Fruit fly (Drosophila melanogaster): ENCODE results near the gene Hsc70-3.

Gene Hsc70-3

dm6 chrX:11846049-11846718 is 39.3 kb upstream of the Hsc70-3 start, which contains the start of gene CG15740 (continued):
- TF ChIP-seq CG4617 (GFP tag; optimal IDR thresholded peaks at IDR 0.05; ENCODE audit: borderline replicate concordance) (no peak), ssp (GFP tag; IDR thresholded peaks at IDR 0.05) (peak; percentile 47), mirr (GFP tag; optimal IDR thresholded peaks at IDR 0.05) (no peak), Stat92E (GFP tag; optimal IDR thresholded peaks at IDR 0.05) (no peak), zen2 (GFP tag; IDR thresholded peaks at IDR 0.05; ENCODE audit: partially characterized antibody) (no peak), nerfin-1 (tag; optimal IDR thresholded peaks at IDR 0.05) (peak; percentile 1), aop (GFP tag; IDR thresholded peaks at IDR 0.05) (no peak), ara (GFP tag; IDR thresholded peaks at IDR 0.05) (peak; percentile 31; the same call in 1 of the 2 replicates), stc (GFP tag; IDR thresholded peaks at IDR 0.05) (peak; percentile 62; the same call in 1 of the 2 replicates), ap (GFP tag; IDR thresholded peaks at IDR 0.05) (no peak; the same call in 1 of the 2 replicates), CG12104 (GFP tag; optimal IDR thresholded peaks at IDR 0.05) (no peak), lilli (GFP tag; optimal IDR thresholded peaks at IDR 0.05) (peak; percentile 9), her (GFP tag; optimal IDR thresholded peaks at IDR 0.05) (no peak), CG31441 (GFP tag; IDR thresholded peaks at IDR 0.05) (peak; percentile 63), CG7271 (tag; optimal IDR thresholded peaks at IDR 0.05) (no peak), HLH4C (GFP tag; IDR thresholded peaks at IDR 0.05; ENCODE audit: partially characterized antibody) (no peak), Oli (tag; optimal IDR thresholded peaks at IDR 0.05) (peak; percentile 58), CG16815 (GFP tag; optimal IDR thresholded peaks at IDR 0.05) (no peak), Eip74EF (GFP tag; optimal IDR thresholded peaks at IDR 0.05) (peak in 1 of 2 experiments; percentile 3), cas (GFP tag; IDR thresholded peaks at IDR 0.05) (no peak), CG4328 (GFP tag; optimal IDR thresholded peaks at IDR 0.05) (no peak), CG3726 (GFP tag; IDR thresholded peaks at IDR 0.05) (no peak), cato (GFP tag; optimal IDR thresholded peaks at IDR 0.05; ENCODE audit: borderline replicate concordance) (no peak), B-H2 (GFP tag; optimal IDR thresholded peaks at IDR 0.05) (no peak), slp2 (GFP tag; optimal IDR thresholded peaks at IDR 0.05) (no peak), dan (GFP tag; IDR thresholded peaks at IDR 0.05) (no peak), CG12391 (tag; optimal IDR thresholded peaks at IDR 0.05) (peak; percentile 12), CG5180 (GFP tag; optimal IDR thresholded peaks at IDR 0.05) (peak; percentile 12), lab (GFP tag; optimal IDR thresholded peaks at IDR 0.05) (peak; percentile 12), PHDP (tag; optimal IDR thresholded peaks at IDR 0.05) (peak; percentile 28), Elba2 (GFP tag; optimal IDR thresholded peaks at IDR 0.05) (no peak), eyg (GFP tag; optimal IDR thresholded peaks at IDR 0.05) (no peak), stwl (tag; optimal IDR thresholded peaks at IDR 0.05) (no peak), tup (GFP tag; optimal IDR thresholded peaks at IDR 0.05) (no peak), NC2α (GFP tag; optimal IDR thresholded peaks at IDR 0.05) (no peak), Nf-YA (GFP tag; IDR thresholded peaks at IDR 0.05) (peak; percentile 50; the same call in 1 of the 2 replicates), CG4404 (GFP tag; IDR thresholded peaks at IDR 0.05) (0 out of 2 replicates have a peak, but pooled peaks have one; percentile 21), zfh2 (GFP tag; optimal IDR thresholded peaks at IDR 0.05) (no peak), CG18764 (GFP tag; optimal IDR thresholded peaks at IDR 0.05) (no peak), CG18011 (GFP tag; optimal IDR thresholded peaks at IDR 0.05) (no peak), CG13894 (tag; optimal IDR thresholded peaks at IDR 0.05) (no peak), Aef1 (GFP tag; IDR thresholded peaks at IDR 0.05) (peak; percentile 63), Abd-B (GFP tag; optimal IDR thresholded peaks at IDR 0.05) (no peak), CG3995 (GFP tag; optimal IDR thresholded peaks at IDR 0.05) (no peak), CG4820 (GFP tag; optimal IDR thresholded peaks at IDR 0.05) (peak; percentile 26), CG1792 (GFP tag; optimal IDR thresholded peaks at IDR 0.05) (no peak), Doc3 (GFP tag; IDR thresholded peaks at IDR 0.05; ENCODE audit: partially characterized antibody) (no peak), D19B (GFP tag; optimal IDR thresholded peaks at IDR 0.05) (no peak), tx (GFP tag; optimal IDR thresholded peaks at IDR 0.05) (no peak)
